Fruit fly (Drosophila melanogaster): ENCODE measurements around the gene TfIIEbeta.

Gene TfIIEbeta

dm6 chr3L:4292120-4292697 lies 5.4 kb downstream of the TfIIEbeta start, which contains the start of the genes CG15012 and Fdx2 (continued):
- TF ChIP-seq CG10565 (GFP tag; optimal IDR thresholded peaks at IDR 0.05) (no peak), scrt (GFP tag; optimal IDR thresholded peaks at IDR 0.05) (no peak), CG14710 (tag; optimal IDR thresholded peaks at IDR 0.05) (peak; percentile 91), HLH3B (GFP tag; IDR thresholded peaks at IDR 0.05) (no peak), Lpt (GFP tag; optimal IDR thresholded peaks at IDR 0.05) (no peak), psq (GFP tag; optimal IDR thresholded peaks at IDR 0.05) (no peak), CG15696 (tag; optimal IDR thresholded peaks at IDR 0.05) (peak; percentile 21), HmgD (GFP tag; optimal IDR thresholded peaks at IDR 0.05) (peak; percentile 17), CG10959 (GFP tag; IDR thresholded peaks at IDR 0.05) (no peak), CG11456 (GFP tag; IDR thresholded peaks at IDR 0.05) (no peak), Oli (tag; optimal IDR thresholded peaks at IDR 0.05) (no peak), CG8359 (GFP tag; optimal IDR thresholded peaks at IDR 0.05; ENCODE audit: borderline replicate concordance) (no peak), CG15011 (GFP tag; optimal IDR thresholded peaks at IDR 0.05) (no peak), luna (GFP tag; optimal IDR thresholded peaks at IDR 0.05) (no peak), amos (GFP tag; IDR thresholded peaks at IDR 0.05; ENCODE audit: partially characterized antibody) (no peak), cg (GFP tag; optimal IDR thresholded peaks at IDR 0.05) (no peak), CG30020 (tag; optimal IDR thresholded peaks at IDR 0.05) (peak; percentile 84), Dp (GFP tag; optimal IDR thresholded peaks at IDR 0.05) (peak; percentile 35), YL-1 (GFP tag; optimal IDR thresholded peaks at IDR 0.05) (peak; percentile 93), prd (optimal IDR thresholded peaks at IDR 0.05) (no peak), prd (GFP tag; IDR thresholded peaks at IDR 0.05) (peak; percentile 27; the same call in 1 of the 3 replicates), CG18619 (GFP tag; optimal IDR thresholded peaks at IDR 0.05) (no peak), dati (GFP tag; IDR thresholded peaks at IDR 0.05) (no peak), salm (tag; optimal IDR thresholded peaks at IDR 0.05) (no peak), CG18011 (GFP tag; optimal IDR thresholded peaks at IDR 0.05) (no peak), CG11695 (GFP tag; IDR thresholded peaks at IDR 0.05) (0 out of 3 replicates have a peak, but pooled peaks have one; percentile 18), CG2120 (GFP tag; optimal IDR thresholded peaks at IDR 0.05) (peak; percentile 46), CG12155 (GFP tag; optimal IDR thresholded peaks at IDR 0.05) (peak; percentile 12), CG7839 (tag; optimal IDR thresholded peaks at IDR 0.05) (peak; percentile 7), CrebB (tag; optimal IDR thresholded peaks at IDR 0.05) (no peak), CG3838 (GFP tag; optimal IDR thresholded peaks at IDR 0.05) (no peak), PHDP (tag; optimal IDR thresholded peaks at IDR 0.05) (peak; percentile 13), CG17361 (GFP tag; IDR thresholded peaks at IDR 0.05) (peak; percentile 54; the same call in 2 of the 3 replicates), Ada2b (GFP tag; IDR thresholded peaks at IDR 0.05) (no peak), CG17359 (tag; optimal IDR thresholded peaks at IDR 0.05) (no peak), dmrt11E (tag; optimal IDR thresholded peaks at IDR 0.05) (no peak), pfk (GFP tag; optimal IDR thresholded peaks at IDR 0.05) (no peak), ash1 (GFP tag; optimal IDR thresholded peaks at IDR 0.05) (no peak), nmo (GFP tag; optimal IDR thresholded peaks at IDR 0.05) (peak; percentile 71), maf-S (GFP tag; optimal IDR thresholded peaks at IDR 0.05) (no peak), NfI (GFP tag; optimal IDR thresholded peaks at IDR 0.05) (no peak), CG3407 (GFP tag; optimal IDR thresholded peaks at IDR 0.05) (no peak), twi (tag; optimal IDR thresholded peaks at IDR 0.05) (peak; percentile 7), tna (GFP tag; IDR thresholded peaks at IDR 0.05; ENCODE audit: partially characterized antibody) (no peak), insv (GFP tag; optimal IDR thresholded peaks at IDR 0.05) (no peak), vnd (GFP tag; IDR thresholded peaks at IDR 0.05; ENCODE audit: partially characterized antibody) (no peak), croc (GFP tag; conservative IDR thresholded peaks at IDR 0.05) (no peak), bigmax (GFP tag; optimal IDR thresholded peaks at IDR 0.05) (no peak), cato (GFP tag; optimal IDR thresholded peaks at IDR 0.05; ENCODE audit: borderline replicate concordance) (no peak), Abd-B (GFP tag; optimal IDR thresholded peaks at IDR 0.05) (peak; percentile 22)
